Fruit fly (Drosophila melanogaster) whole organism, adult: Measurements from ENCODE around the gene nolo.

Experiments
- CG1620 ChIP-seq: fragments of 200-800 bp; sonication (Bioruptor generic); optimal IDR thresholded peaks from 2 replicates; lab custom pipeline; 2016; ENCODE audit warnings: missing biosample characterization, missing genetic modification characterization
- CG7045 ChIP-seq: fragments of 200-800 bp; sonication (Bioruptor generic); optimal IDR thresholded peaks from 2 replicates; lab custom pipeline; 2017; ENCODE audit warnings: missing biosample characterization, mild to moderate bottlenecking, missing genetic modification characterization
- CG7101 ChIP-seq: fragments of 200-800 bp; sonication (Bioruptor generic); optimal IDR thresholded peaks from 2 replicates; lab custom pipeline; 2018; ENCODE audit warnings: missing biosample characterization, mild to moderate bottlenecking, missing genetic modification characterization, moderate library complexity
- Clk ChIP-seq: fragments of 200-800 bp; sonication (Bioruptor generic); optimal IDR thresholded peaks from 2 replicates; lab custom pipeline; 2017; ENCODE audit warnings: missing biosample characterization, missing genetic modification characterization
- Crg-1 ChIP-seq: fragments of 200-800 bp; sonication (Bioruptor generic); optimal IDR thresholded peaks from 2 replicates; lab custom pipeline; 2016; ENCODE audit warnings: missing biosample characterization, missing genetic modification characterization
- Hr96 ChIP-seq: fragments of 200-800 bp; sonication (Bioruptor generic); optimal IDR thresholded peaks from 2 replicates; lab custom pipeline; 2016; ENCODE audit warnings: missing biosample characterization, missing genetic modification characterization
- Mnt ChIP-seq: fragments of 200-800 bp; sonication (Bioruptor generic); optimal IDR thresholded peaks from 2 replicates; lab custom pipeline; 2016; ENCODE audit warnings: missing biosample characterization, mild to moderate bottlenecking, missing genetic modification characterization
- bab1 ChIP-seq: fragments of 200-800 bp; sonication (Bioruptor generic); optimal IDR thresholded peaks from 3 replicates; lab custom pipeline; 2019; ENCODE audit warnings: missing biosample characterization, mild to moderate bottlenecking, missing genetic modification characterization, moderate library complexity
- cnc ChIP-seq, 2 experiments: fragments of >200 bp; optimal IDR thresholded peaks; 2 replicates each; lab custom pipeline; 2017
- kay ChIP-seq: fragments of 200-800 bp; sonication (Bioruptor generic); peaks from one replicate; lab custom pipeline; 2016; ENCODE audit warnings: missing biosample characterization, missing genetic modification characterization, borderline replicate concordance
- pad ChIP-seq: fragments of 200-800 bp; sonication (Bioruptor generic); optimal IDR thresholded peaks from 3 replicates; lab custom pipeline; 2017; ENCODE audit warnings: missing biosample characterization, missing genetic modification characterization, mild to moderate bottlenecking, moderate library complexity, missing genetic modification reagents
- tj ChIP-seq: fragments of 200-800 bp; sonication (Bioruptor generic); optimal IDR thresholded peaks from 3 replicates; lab custom pipeline; 2017; ENCODE audit warnings: missing biosample characterization, mild to moderate bottlenecking, missing genetic modification characterization, moderate library complexity
- toe ChIP-seq: fragments of 200-800 bp; sonication (Bioruptor generic); optimal IDR thresholded peaks from 2 replicates; lab custom pipeline; 2016; ENCODE audit warnings: missing biosample characterization, missing genetic modification characterization

DNA sequence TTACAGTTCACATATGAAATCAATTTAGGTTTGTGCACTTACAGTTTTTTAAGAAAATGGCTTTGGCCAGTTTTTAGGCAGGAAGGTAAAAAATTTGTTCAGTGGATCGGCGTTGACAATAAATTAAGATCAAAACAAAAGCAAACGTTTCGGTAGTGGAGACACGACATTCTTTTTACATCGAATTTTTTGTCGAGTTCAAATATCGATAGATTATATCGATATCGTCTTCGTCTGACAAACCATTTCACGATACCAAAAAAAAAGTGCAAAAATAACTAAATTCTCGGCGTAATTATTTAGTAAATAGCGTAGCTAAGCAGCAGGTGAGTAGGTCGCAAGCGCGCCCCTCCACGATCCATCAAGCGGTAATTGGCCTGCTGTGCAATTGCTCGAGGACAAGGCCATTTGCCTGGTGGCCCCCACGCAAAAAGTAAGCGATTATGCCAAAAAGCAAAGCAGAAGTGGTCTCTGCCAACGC, 25.3 kb upstream of the nolo start, which contains the start of gene Cul2:
- TF ChIP-seq CG7101 (tag; lab: Kevin White, UChicago) (peak; percentile 13), Crg-1 (GFP tag; lab: Kevin White, UChicago) (no peak), pad (no peak), CG1620 (GFP tag; lab: Kevin White, UChicago) (peak; percentile 10), Mnt (GFP tag; lab: Kevin White, UChicago) (no peak), bab1 (GFP tag; lab: Kevin White, UChicago) (peak; percentile 29), Clk (GFP tag; lab: Kevin White, UChicago) (no peak), kay (no peak), Hr96 (no peak), cnc (optimal IDR thresholded peaks at IDR 0.05; lab: Kevin White, UChicago) (no peak), CG7045 (GFP tag; lab: Kevin White, UChicago) (no peak), toe (peak; percentile 23), tj (GFP tag; lab: Kevin White, UChicago) (no peak)
